Fruit fly (Drosophila melanogaster): Measurements from ENCODE around the gene mthl5.

Gene mthl5

DNA sequence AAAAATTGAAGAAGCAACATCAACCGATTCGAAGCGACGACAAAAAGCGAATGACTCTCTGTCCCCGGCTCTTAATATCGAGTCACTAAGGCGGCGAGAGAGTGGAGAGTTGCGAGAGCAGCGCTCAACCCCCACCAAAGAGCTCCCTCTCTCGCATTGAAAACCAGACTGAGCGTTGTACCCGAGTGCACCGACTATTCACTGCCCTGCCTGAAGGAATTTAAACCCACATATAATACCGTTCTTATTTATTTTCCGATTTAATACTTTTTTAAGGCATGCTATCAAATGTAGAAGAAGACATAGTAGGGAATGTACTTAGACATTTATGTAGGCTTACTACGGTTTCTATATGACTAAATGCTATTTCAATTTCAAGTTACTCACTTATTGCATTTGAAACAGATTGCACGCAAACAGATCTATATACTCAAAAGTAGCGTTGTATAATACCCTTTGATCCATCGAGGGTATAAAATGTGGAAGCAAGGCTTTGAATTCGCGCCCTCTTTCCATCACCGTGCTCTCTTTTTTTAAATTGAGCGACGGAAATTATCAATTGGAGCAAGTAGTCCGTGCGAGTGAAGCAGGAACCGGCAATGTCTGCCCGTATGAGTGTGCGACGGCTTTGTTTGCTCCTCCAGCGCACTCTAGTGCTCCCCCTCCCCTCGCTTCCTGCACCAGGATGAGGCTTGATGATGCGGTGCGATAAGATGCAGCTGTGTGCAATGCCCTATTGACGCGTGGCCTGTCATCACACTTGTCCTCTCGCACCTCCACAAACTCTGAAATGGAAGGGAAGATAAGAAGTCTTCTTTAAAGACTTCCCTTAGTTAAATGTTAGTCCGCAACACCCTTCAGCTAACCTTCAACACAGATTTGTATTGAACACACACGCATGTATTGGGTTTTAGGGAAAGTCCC, at the start of gene mthl5 (continued):
- TF ChIP-seq psq (GFP tag; optimal IDR thresholded peaks at IDR 0.05) (peak; percentile 56), Dref (GFP tag; IDR thresholded peaks at IDR 0.05) (no peak), Usf (GFP tag; optimal IDR thresholded peaks at IDR 0.05) (peak; percentile 73), CG7786 (GFP tag; optimal IDR thresholded peaks at IDR 0.05) (peak; percentile 71), zfh2 (GFP tag; optimal IDR thresholded peaks at IDR 0.05) (no peak), tna (GFP tag; IDR thresholded peaks at IDR 0.05; ENCODE audit: partially characterized antibody) (no peak), Nf-YB (GFP tag; optimal IDR thresholded peaks at IDR 0.05) (peak; percentile 62), CG15073 (GFP tag; optimal IDR thresholded peaks at IDR 0.05) (peak; percentile 35), phol (tag; optimal IDR thresholded peaks at IDR 0.05) (peak; percentile 83), H15 (GFP tag; IDR thresholded peaks at IDR 0.05) (peak; percentile 61), gcm (GFP tag; optimal IDR thresholded peaks at IDR 0.05) (peak; percentile 79), NC2α (GFP tag; optimal IDR thresholded peaks at IDR 0.05) (peak; percentile 73), dati (GFP tag; IDR thresholded peaks at IDR 0.05) (peak; percentile 31; the same call in 1 of the 2 replicates), CG12104 (GFP tag; optimal IDR thresholded peaks at IDR 0.05) (peak; percentile 58), ind (GFP tag; optimal IDR thresholded peaks at IDR 0.05) (peak; percentile 73), bbx (GFP tag; IDR thresholded peaks at IDR 0.05; ENCODE audit: partially characterized antibody) (no peak), shn (GFP tag; optimal IDR thresholded peaks at IDR 0.05) (peak; percentile 82), az2 (GFP tag; optimal IDR thresholded peaks at IDR 0.05) (peak; percentile 81), bsh (GFP tag; optimal IDR thresholded peaks at IDR 0.05) (peak; percentile 84 to 90), sd (tag; optimal IDR thresholded peaks at IDR 0.05) (peak; percentile 49), Hey (tag; optimal IDR thresholded peaks at IDR 0.05) (no peak), CG5245 (GFP tag; optimal IDR thresholded peaks at IDR 0.05) (peak; percentile 68), NC2β (GFP tag; optimal IDR thresholded peaks at IDR 0.05) (peak; percentile 36), CG6765 (GFP tag; optimal IDR thresholded peaks at IDR 0.05) (no peak), Doc2 (GFP tag; IDR thresholded peaks at IDR 0.05) (no peak), zf30C (GFP tag; optimal IDR thresholded peaks at IDR 0.05) (no peak), Scr (GFP tag; IDR thresholded peaks at IDR 0.05; ENCODE audit: partially characterized antibody) (no peak), CG17361 (GFP tag; IDR thresholded peaks at IDR 0.05) (peak; percentile 89), BtbVII (GFP tag; optimal IDR thresholded peaks at IDR 0.05) (peak; percentile 60), Hr51 (GFP tag; optimal IDR thresholded peaks at IDR 0.05) (peak; percentile 77 to 82), ems (GFP tag; optimal IDR thresholded peaks at IDR 0.05) (peak; percentile 77), crc (GFP tag; optimal IDR thresholded peaks at IDR 0.05) (peak; percentile 76), Hsf (GFP tag; optimal IDR thresholded peaks at IDR 0.05) (peak; percentile 88), CG11504 (tag; optimal IDR thresholded peaks at IDR 0.05) (peak; percentile 84), insv (GFP tag; optimal IDR thresholded peaks at IDR 0.05) (no peak), CG31224 (GFP tag; IDR thresholded peaks at IDR 0.05) (no peak; the same call in 1 of the 2 replicates), CG7556 (GFP tag; optimal IDR thresholded peaks at IDR 0.05) (peak; percentile 88), ERR (GFP tag; optimal IDR thresholded peaks at IDR 0.05) (peak; percentile 56), ttk (GFP tag; IDR thresholded peaks at IDR 0.05) (peak; percentile 75), maf-S (GFP tag; optimal IDR thresholded peaks at IDR 0.05) (peak; percentile 64), oc (tag; optimal IDR thresholded peaks at IDR 0.05) (peak; percentile 62), repo (GFP tag; optimal IDR thresholded peaks at IDR 0.05) (peak; percentile 55), Fer1 (GFP tag; optimal IDR thresholded peaks at IDR 0.05) (no peak), CG2678 (tag; optimal IDR thresholded peaks at IDR 0.05) (peak; percentile 84), Sry-β (GFP tag; optimal IDR thresholded peaks at IDR 0.05) (peak; percentile 8), CG8765 (GFP tag; IDR thresholded peaks at IDR 0.05) (peak; percentile 64), Lhr (GFP tag; optimal IDR thresholded peaks at IDR 0.05) (peak; percentile 44), Adf1 (GFP tag; IDR thresholded peaks at IDR 0.05) (no peak), gcm2 (GFP tag; optimal IDR thresholded peaks at IDR 0.05) (peak; percentile 70)

All from whole organism, embryonic.